Fruit fly (Drosophila melanogaster) whole organism, embryonic: Measurements from ENCODE around the gene Ufd1.

Source experiments
- Abd-B ChIP-seq: fragments of 200-800 bp; sonication (Bioruptor generic); optimal IDR thresholded peaks from 2 replicates; lab custom pipeline; 2018; ENCODE audit warnings: missing biosample characterization, mild to moderate bottlenecking, missing genetic modification characterization, moderate library complexity
- Aef1 ChIP-seq: fragments of 200-800 bp; sonication (Bioruptor generic); IDR thresholded peaks from 3 replicates; pipeline ENCODE4 v1.3.6; 2022; ENCODE audit warnings: missing biosample characterization, missing genetic modification characterization
- Atf-2 ChIP-seq: fragments of 200-800 bp; sonication (Bioruptor generic); optimal IDR thresholded peaks from 2 replicates; lab custom pipeline; 2016; ENCODE audit warnings: missing biosample characterization, missing genetic modification characterization
- CG10267 ChIP-seq: fragments of 200-800 bp; sonication (Bioruptor generic); optimal IDR thresholded peaks from 2 replicates; lab custom pipeline; 2018; ENCODE audit warnings: missing biosample characterization, mild to moderate bottlenecking, missing genetic modification characterization, moderate library complexity
- CG10462 ChIP-seq: fragments of 200-800 bp; sonication (Bioruptor generic); optimal IDR thresholded peaks from 2 replicates; lab custom pipeline; 2016; ENCODE audit warnings: missing biosample characterization, missing genetic modification characterization
- CG10565 ChIP-seq: fragments of 200-800 bp; sonication (Bioruptor generic); optimal IDR thresholded peaks from 3 replicates; lab custom pipeline; 2016; ENCODE audit warnings: missing biosample characterization, mild to moderate bottlenecking, missing genetic modification characterization
- CG12391 ChIP-seq: fragments of 200-800 bp; sonication (Bioruptor generic); optimal IDR thresholded peaks from 3 replicates; lab custom pipeline; 2018; ENCODE audit warnings: missing biosample characterization, mild to moderate bottlenecking, missing genetic modification characterization, moderate library complexity
- CG13123 ChIP-seq: fragments of 200-800 bp; sonication (Bioruptor generic); optimal IDR thresholded peaks from 2 replicates; lab custom pipeline; 2016; ENCODE audit warnings: missing biosample characterization, missing genetic modification characterization
- CG13424 ChIP-seq: fragments of 200-800 bp; sonication (Bioruptor generic); optimal IDR thresholded peaks from 2 replicates; lab custom pipeline; 2019; ENCODE audit warnings: missing biosample characterization, mild to moderate bottlenecking, missing genetic modification characterization, moderate library complexity
- CG13775 ChIP-seq: fragments of 200-800 bp; sonication (Bioruptor generic); optimal IDR thresholded peaks from 3 replicates; lab custom pipeline; 2017; ENCODE audit warnings: missing biosample characterization, mild to moderate bottlenecking, missing genetic modification characterization
- CG14710 ChIP-seq: fragments of 200-800 bp; sonication (Bioruptor generic); optimal IDR thresholded peaks from 3 replicates; lab custom pipeline; 2019; ENCODE audit warnings: missing biosample characterization, mild to moderate bottlenecking, missing genetic modification characterization, moderate library complexity
- CG1602 ChIP-seq: fragments of 200-800 bp; sonication (Bioruptor generic); optimal IDR thresholded peaks from 3 replicates; lab custom pipeline; 2016; ENCODE audit warnings: missing biosample characterization, missing genetic modification characterization
- CG16863 ChIP-seq: fragments of 200-800 bp; sonication (Bioruptor generic); optimal IDR thresholded peaks from 3 replicates; lab custom pipeline; 2016; ENCODE audit warnings: missing biosample characterization, missing genetic modification characterization
- CG2875 ChIP-seq: fragments of 200-800 bp; sonication (Bioruptor generic); optimal IDR thresholded peaks from 2 replicates; lab custom pipeline; 2017; ENCODE audit warnings: missing biosample characterization, mild to moderate bottlenecking, missing genetic modification characterization, missing genetic modification reagents
- CG2889 ChIP-seq: fragments of 200-800 bp; sonication (Bioruptor generic); IDR thresholded peaks from 3 replicates; pipeline ENCODE4 v1.3.6; 2022; ENCODE audit warnings: missing biosample characterization, missing genetic modification characterization
- CG32772 ChIP-seq: fragments of 200-800 bp; sonication (Bioruptor generic); IDR thresholded peaks from 2 replicates; pipeline ENCODE4 v1.3.6; 2022; ENCODE audit warnings: missing biosample characterization, missing genetic modification characterization
- CG3281 ChIP-seq: fragments of 200-800 bp; sonication (Bioruptor generic); optimal IDR thresholded peaks from 3 replicates; lab custom pipeline; 2017; ENCODE audit warnings: missing biosample characterization, mild to moderate bottlenecking, missing genetic modification characterization
- CG3407 ChIP-seq: fragments of 200-800 bp; sonication (Bioruptor generic); optimal IDR thresholded peaks from 2 replicates; lab custom pipeline; 2018; ENCODE audit warnings: missing biosample characterization, mild to moderate bottlenecking, missing genetic modification characterization
- CG6175 ChIP-seq: fragments of 200-800 bp; sonication (Bioruptor generic); IDR thresholded peaks from 3 replicates; pipeline ENCODE4 v1.3.6; 2022; ENCODE audit warnings: missing biosample characterization, missing genetic modification characterization
- CG7271 ChIP-seq: fragments of 200-800 bp; sonication (Bioruptor generic); optimal IDR thresholded peaks from 2 replicates; lab custom pipeline; 2018; ENCODE audit warnings: missing biosample characterization, mild to moderate bottlenecking, missing genetic modification characterization, moderate library complexity
- CG7556 ChIP-seq: fragments of 200-800 bp; sonication (Bioruptor generic); optimal IDR thresholded peaks from 2 replicates; lab custom pipeline; 2017; ENCODE audit warnings: missing biosample characterization, mild to moderate bottlenecking, missing genetic modification characterization
- CG7745 ChIP-seq: fragments of 200-800 bp; sonication (Bioruptor generic); optimal IDR thresholded peaks from 2 replicates; lab custom pipeline; 2018; ENCODE audit warnings: missing biosample characterization, mild to moderate bottlenecking, missing genetic modification characterization, moderate library complexity
- CG7987 ChIP-seq: fragments of 200-800 bp; sonication (Bioruptor generic); optimal IDR thresholded peaks from 2 replicates; lab custom pipeline; 2018; ENCODE audit warnings: missing biosample characterization, mild to moderate bottlenecking, missing genetic modification characterization, moderate library complexity
- CG8944 ChIP-seq: fragments of 200-800 bp; sonication (Bioruptor generic); optimal IDR thresholded peaks from 3 replicates; lab custom pipeline; 2016; ENCODE audit warnings: missing biosample characterization, missing genetic modification characterization
- CG9437 ChIP-seq: fragments of 200-800 bp; sonication (Bioruptor generic); optimal IDR thresholded peaks from 2 replicates; lab custom pipeline; 2018; ENCODE audit warnings: missing biosample characterization, mild to moderate bottlenecking, missing genetic modification characterization
- D ChIP-seq, 2 experiments: fragments of 200-800 bp in 1 of 2; fragments of >200 bp in 1 of 2; sonication (Bioruptor generic) in 1 of 2; optimal IDR thresholded peaks; 2 replicates in 1 of 2; 3 replicates in 1 of 2; lab custom pipeline; 2017; ENCODE audit warnings: mild to moderate bottlenecking in 1 of 2, missing biosample characterization in 1 of 2, missing genetic modification characterization in 1 of 2, missing genetic modification reagents in 1 of 2
- Dbx ChIP-seq: fragments of 200-800 bp; sonication (Bioruptor generic); IDR thresholded peaks from 3 replicates; pipeline ENCODE4 v1.3.6; 2022; ENCODE audit warnings: missing biosample characterization, missing genetic modification characterization
- Doc2 ChIP-seq: fragments of 200-800 bp; sonication (Bioruptor generic); IDR thresholded peaks from 2 replicates; pipeline ENCODE4 v1.3.6; 2022; ENCODE audit warnings: missing biosample characterization, missing genetic modification characterization
- Dp ChIP-seq: fragments of 200-800 bp; sonication (Bioruptor generic); optimal IDR thresholded peaks from 2 replicates; lab custom pipeline; 2018; ENCODE audit warnings: missing biosample characterization, mild to moderate bottlenecking, missing genetic modification characterization, moderate library complexity
- Hsf ChIP-seq: fragments of 200-800 bp; sonication (Bioruptor generic); optimal IDR thresholded peaks from 3 replicates; lab custom pipeline; 2016; ENCODE audit warnings: missing biosample characterization, missing genetic modification characterization
- Lim3 ChIP-seq: fragments of 200-800 bp; sonication (Bioruptor generic); IDR thresholded peaks from 2 replicates; pipeline ENCODE4 v1.3.6; 2022; ENCODE audit warnings: missing biosample characterization, missing genetic modification characterization
- MBD-R2 ChIP-seq: fragments of 200-800 bp; sonication (Bioruptor generic); IDR thresholded peaks from 2 replicates; pipeline ENCODE4 v1.3.6; 2022; ENCODE audit warnings: missing biosample characterization, missing genetic modification characterization
- NfI ChIP-seq: fragments of 200-800 bp; sonication (Bioruptor generic); optimal IDR thresholded peaks from 3 replicates; lab custom pipeline; 2018; ENCODE audit warnings: missing biosample characterization, mild to moderate bottlenecking, missing genetic modification characterization, moderate library complexity
- Usf ChIP-seq: fragments of 200-800 bp; sonication (Bioruptor generic); optimal IDR thresholded peaks from 2 replicates; lab custom pipeline; 2017; ENCODE audit warnings: missing genotype, missing biosample characterization, missing genetic modification characterization
- YL-1 ChIP-seq: fragments of 200-800 bp; sonication (Bioruptor generic); optimal IDR thresholded peaks from 3 replicates; lab custom pipeline; 2017; ENCODE audit warnings: missing biosample characterization, mild to moderate bottlenecking, missing genetic modification characterization
- amos ChIP-seq: fragments of 200-800 bp; sonication (Bioruptor generic); IDR thresholded peaks from 2 replicates; pipeline ENCODE4 v1.3.6; 2022; ENCODE audit warnings: missing biosample characterization, missing genetic modification characterization; ENCODE audit not compliant: partially characterized antibody
- cas ChIP-seq: fragments of 200-800 bp; sonication (Bioruptor generic); IDR thresholded peaks from 2 replicates; pipeline ENCODE4 v1.3.6; 2022; ENCODE audit warnings: missing biosample characterization, missing genetic modification characterization
- caup ChIP-seq: fragments of 200-800 bp; sonication (Bioruptor generic); optimal IDR thresholded peaks from 3 replicates; lab custom pipeline; 2017; ENCODE audit warnings: missing biosample characterization, mild to moderate bottlenecking, missing genetic modification characterization, moderate library complexity; ENCODE audit not compliant: severe bottlenecking
- cg ChIP-seq: fragments of 200-800 bp; sonication (Bioruptor generic); optimal IDR thresholded peaks from 3 replicates; lab custom pipeline; 2019; ENCODE audit warnings: missing biosample characterization, mild to moderate bottlenecking, missing genetic modification characterization, moderate library complexity
- crol ChIP-seq: fragments of 200-800 bp; sonication (Bioruptor generic); IDR thresholded peaks from 2 replicates; pipeline ENCODE4 v1.3.6; 2022; ENCODE audit warnings: missing biosample characterization, missing genetic modification characterization
- da ChIP-seq: fragments of 200-800 bp; sonication (Bioruptor generic); optimal IDR thresholded peaks from 2 replicates; lab custom pipeline; 2016; ENCODE audit warnings: missing biosample characterization, missing genetic modification characterization
- esg ChIP-seq: fragments of 200-800 bp; sonication (Bioruptor generic); conservative IDR thresholded peaks from 2 replicates; pipeline ENCODE4 v1.3.6; 2022; ENCODE audit warnings: missing biosample characterization, missing genetic modification characterization
- onecut ChIP-seq: fragments of 200-800 bp; sonication (Bioruptor generic); IDR thresholded peaks from 2 replicates; pipeline ENCODE4 v1.3.6; 2022; ENCODE audit warnings: missing biosample characterization, missing genetic modification characterization
- ranshi ChIP-seq: fragments of 200-800 bp; sonication (Bioruptor generic); IDR thresholded peaks from 2 replicates; pipeline ENCODE4 v1.3.6; 2022; ENCODE audit warnings: missing biosample characterization, missing genetic modification characterization
- sd ChIP-seq: fragments of 200-800 bp; sonication (Bioruptor generic); optimal IDR thresholded peaks from 3 replicates; lab custom pipeline; 2018; ENCODE audit warnings: missing biosample characterization, mild to moderate bottlenecking, missing genetic modification characterization, moderate library complexity
- sim ChIP-seq: fragments of 200-800 bp; sonication (Bioruptor generic); IDR thresholded peaks from 2 replicates; pipeline ENCODE4 v1.3.6; 2022; ENCODE audit warnings: missing biosample characterization, missing genetic modification characterization
- wor ChIP-seq: fragments of 200-800 bp; sonication (Bioruptor generic); IDR thresholded peaks from 2 replicates; pipeline ENCODE4 v1.3.6; 2022; ENCODE audit warnings: missing biosample characterization, missing genetic modification characterization
- zen2 ChIP-seq: fragments of 200-800 bp; sonication (Bioruptor generic); IDR thresholded peaks from 3 replicates; pipeline ENCODE4 v1.3.6; 2022; ENCODE audit warnings: missing biosample characterization, missing genetic modification characterization; ENCODE audit not compliant: partially characterized antibody

Ufd1 gene

DNA sequence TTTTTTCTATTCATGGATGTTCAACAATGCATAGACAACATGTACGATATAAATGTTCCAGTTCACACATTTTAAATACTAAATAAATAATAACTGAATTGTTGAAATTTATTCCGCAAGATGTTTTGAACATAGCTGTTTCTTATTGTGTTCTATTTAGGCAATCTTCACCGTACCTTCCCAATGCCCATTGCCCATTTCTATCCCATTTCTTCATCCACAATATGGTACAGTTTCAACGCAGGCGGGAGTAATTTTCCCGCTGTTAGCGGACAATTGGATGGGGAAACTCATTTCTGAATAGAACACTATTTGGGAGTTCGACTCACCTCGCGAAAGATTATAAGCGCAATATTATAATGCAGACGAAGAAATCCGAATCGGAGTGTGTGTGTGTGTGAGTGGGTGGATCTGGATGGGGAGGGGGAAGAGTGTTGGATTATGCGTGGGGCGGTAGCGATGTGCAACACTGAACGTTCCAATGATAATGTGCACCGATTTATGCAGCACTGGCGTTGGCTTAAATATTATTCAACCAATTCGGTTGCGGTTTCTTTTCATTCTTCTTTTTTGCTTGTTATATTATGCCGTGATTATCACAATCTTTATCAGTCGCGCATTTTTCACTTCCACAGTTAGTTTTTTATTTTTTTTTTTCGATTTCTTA is 30.9 kb downstream of the Ufd1 start (continued):
- TF ChIP-seq onecut (GFP tag; lab: Robert Waterston, UW) (peak; percentile 56; the same call in 1 of the 2 replicates), Abd-B (GFP tag; lab: Kevin White, UChicago) (peak; percentile 28), CG10462 (GFP tag; lab: Kevin White, UChicago) (peak; percentile 43), CG9437 (GFP tag; lab: Kevin White, UChicago) (peak; percentile 40), CG10267 (tag; lab: Kevin White, UChicago) (peak; percentile 94), MBD-R2 (GFP tag; lab: Robert Waterston, UW) (peak; percentile 29; the same call in 1 of the 2 replicates), CG7556 (peak; percentile 5), Aef1 (no peak; the same call in 2 of the 3 replicates), zen2 (GFP tag; lab: Robert Waterston, UW) (no peak), Dp (GFP tag; lab: Kevin White, UChicago) (peak; percentile 2), da (GFP tag; lab: Kevin White, UChicago) (no peak), CG6175 (GFP tag; lab: Robert Waterston, UW) (no peak), CG12391 (tag; lab: Kevin White, UChicago) (peak; percentile 34), Doc2 (GFP tag; lab: Robert Waterston, UW) (no peak), CG2889 (GFP tag; lab: Robert Waterston, UW) (no peak), CG10565 (no peak), CG13775 (GFP tag; lab: Kevin White, UChicago) (peak; percentile 7), Dbx (GFP tag; lab: Robert Waterston, UW) (0 out of 3 replicates have a peak, but pooled peaks have one; percentile 53), esg (GFP tag; lab: Robert Waterston, UW) (no peak), D (optimal IDR thresholded peaks at IDR 0.05; lab: Kevin White, UChicago) (no peak), D (GFP tag; optimal IDR thresholded peaks at IDR 0.05; lab: Kevin White, UChicago) (peak; percentile 5), CG7987 (GFP tag; lab: Kevin White, UChicago) (no peak), cg (GFP tag; lab: Kevin White, UChicago) (no peak), Usf (GFP tag; lab: Kevin White, UChicago) (no peak), wor (GFP tag; lab: Robert Waterston, UW) (no peak), CG7745 (tag; lab: Kevin White, UChicago) (no peak), CG1602 (GFP tag; lab: Kevin White, UChicago) (peak; percentile 9), CG3407 (GFP tag; lab: Kevin White, UChicago) (peak; percentile 32), NfI (peak; percentile 62), sim (GFP tag; lab: Robert Waterston, UW) (no peak), cas (GFP tag; lab: Robert Waterston, UW) (no peak), CG16863 (GFP tag; lab: Kevin White, UChicago) (peak; percentile 42), YL-1 (GFP tag; lab: Kevin White, UChicago) (peak; percentile 25), CG3281 (peak; percentile 35), ranshi (GFP tag; lab: Robert Waterston, UW) (peak; percentile 13; the same call in 1 of the 2 replicates), CG2875 (no peak), CG32772 (GFP tag; lab: Robert Waterston, UW) (no peak), CG13123 (GFP tag; lab: Kevin White, UChicago) (peak; percentile 17), CG8944 (peak; percentile 53), CG13424 (tag; lab: Kevin White, UChicago) (no peak), Lim3 (GFP tag; lab: Robert Waterston, UW) (no peak), CG14710 (tag; lab: Kevin White, UChicago) (peak; percentile 18), Hsf (GFP tag; lab: Kevin White, UChicago) (peak; percentile 57), sd (peak; percentile 34), amos (GFP tag; lab: Robert Waterston, UW) (0 out of 2 replicates have a peak, but pooled peaks have one; percentile 21), CG7271 (tag; lab: Kevin White, UChicago) (no peak), caup (peak; percentile 63), Atf-2 (GFP tag; lab: Kevin White, UChicago) (peak; percentile 34), crol (GFP tag; lab: Robert Waterston, UW) (peak; percentile 86)
